Fruit fly (Drosophila melanogaster) whole organism, embryonic: ENCODE results near the gene Cp190.

Experiments
- Ada2b ChIP-seq: fragments of 200-800 bp; sonication (Bioruptor generic); IDR thresholded peaks from 2 replicates; pipeline ENCODE4 v1.3.6; 2022; ENCODE audit warnings: missing biosample characterization, missing genetic modification characterization
- Antp ChIP-seq: fragments of 200-800 bp; sonication (Bioruptor generic); optimal IDR thresholded peaks from 3 replicates; lab custom pipeline; 2016; ENCODE audit warnings: missing biosample characterization, missing genetic modification characterization
- Blimp-1 ChIP-seq: fragments of 200-800 bp; sonication (Bioruptor generic); optimal IDR thresholded peaks from 3 replicates; lab custom pipeline; 2018; ENCODE audit warnings: missing biosample characterization, missing genetic modification characterization, mild to moderate bottlenecking, moderate library complexity, missing genetic modification reagents
- CG1233 ChIP-seq: fragments of 200-800 bp; sonication (Bioruptor generic); optimal IDR thresholded peaks from 4 replicates; lab custom pipeline; 2018; ENCODE audit warnings: missing biosample characterization, mild to moderate bottlenecking, missing genetic modification characterization
- CG12659 ChIP-seq: fragments of 200-800 bp; sonication (Bioruptor generic); optimal IDR thresholded peaks from 3 replicates; lab custom pipeline; 2017; ENCODE audit warnings: mild to moderate bottlenecking, missing biosample characterization, missing genetic modification reagents, missing genetic modification characterization
- CG13287 ChIP-seq: fragments of 200-800 bp; sonication (Bioruptor generic); IDR thresholded peaks from 2 replicates; pipeline ENCODE4 v1.3.6; 2022; ENCODE audit warnings: missing biosample characterization, missing genetic modification characterization; ENCODE audit not compliant: partially characterized antibody
- CG1602 ChIP-seq: fragments of 200-800 bp; sonication (Bioruptor generic); optimal IDR thresholded peaks from 3 replicates; lab custom pipeline; 2016; ENCODE audit warnings: missing biosample characterization, missing genetic modification characterization
- CG17186 ChIP-seq: fragments of 200-800 bp; sonication (Bioruptor generic); optimal IDR thresholded peaks from 3 replicates; lab custom pipeline; 2017; ENCODE audit warnings: missing biosample characterization, missing genetic modification reagents, missing genetic modification characterization
- CG18011 ChIP-seq: fragments of 200-800 bp; sonication (Bioruptor generic); optimal IDR thresholded peaks from 2 replicates; lab custom pipeline; 2017; ENCODE audit warnings: missing biosample characterization, missing genetic modification characterization, mild to moderate bottlenecking, moderate library complexity, missing genotype
- CG18764 ChIP-seq: fragments of 200-800 bp; sonication (Bioruptor generic); optimal IDR thresholded peaks from 3 replicates; lab custom pipeline; 2016; ENCODE audit warnings: missing biosample characterization, missing genetic modification characterization
- CG2120 ChIP-seq: fragments of 200-800 bp; sonication (Bioruptor generic); optimal IDR thresholded peaks from 3 replicates; lab custom pipeline; 2016; ENCODE audit warnings: missing biosample characterization, missing genetic modification characterization
- CG32772 ChIP-seq: fragments of 200-800 bp; sonication (Bioruptor generic); IDR thresholded peaks from 2 replicates; pipeline ENCODE4 v1.3.6; 2022; ENCODE audit warnings: missing biosample characterization, missing genetic modification characterization
- CG3847 ChIP-seq: fragments of 200-800 bp; sonication (Bioruptor generic); IDR thresholded peaks from 2 replicates; pipeline ENCODE4 v1.3.6; 2022; ENCODE audit warnings: missing biosample characterization, missing genetic modification characterization
- CG43689 ChIP-seq: fragments of 200-800 bp; sonication (Bioruptor generic); IDR thresholded peaks from 2 replicates; pipeline ENCODE4 v1.3.6; 2022; ENCODE audit warnings: missing biosample characterization, missing genetic modification characterization
- CG4707 ChIP-seq: fragments of 200-800 bp; sonication (Bioruptor generic); optimal IDR thresholded peaks from 2 replicates; lab custom pipeline; 2018; ENCODE audit warnings: missing biosample characterization, mild to moderate bottlenecking, missing genetic modification characterization, moderate library complexity
- CG8089 ChIP-seq: fragments of 200-800 bp; sonication (Bioruptor generic); optimal IDR thresholded peaks from 3 replicates; lab custom pipeline; 2016; ENCODE audit warnings: missing biosample characterization, missing genetic modification characterization
- CG8281 ChIP-seq: fragments of 200-800 bp; sonication (Bioruptor generic); optimal IDR thresholded peaks from 2 replicates; lab custom pipeline; 2018; ENCODE audit warnings: missing biosample characterization, mild to moderate bottlenecking, missing genetic modification characterization, moderate library complexity
- CG9817 ChIP-seq: fragments of 200-800 bp; sonication (Bioruptor generic); optimal IDR thresholded peaks from 2 replicates; lab custom pipeline; 2018; ENCODE audit warnings: missing biosample characterization, mild to moderate bottlenecking, missing genetic modification characterization, moderate library complexity
- Dfd ChIP-seq, 2 experiments: fragments of >200 bp; optimal IDR thresholded peaks; 2 replicates each; lab custom pipeline; 2017; ENCODE audit warnings: missing biosample characterization in 2 of 2, missing genetic modification characterization in 2 of 2
- Dip3 ChIP-seq: fragments of 200-800 bp; sonication (Bioruptor generic); optimal IDR thresholded peaks from 3 replicates; lab custom pipeline; 2016; ENCODE audit warnings: missing biosample characterization, missing genetic modification characterization
- Drgx ChIP-seq: fragments of 200-800 bp; sonication (Bioruptor generic); IDR thresholded peaks from 2 replicates; pipeline ENCODE4 v1.3.6; 2022; ENCODE audit warnings: missing biosample characterization, missing genetic modification characterization
- Fer3 ChIP-seq: fragments of 200-800 bp; sonication (Bioruptor generic); optimal IDR thresholded peaks from 2 replicates; lab custom pipeline; 2018; ENCODE audit warnings: missing biosample characterization, mild to moderate bottlenecking, missing genetic modification characterization, moderate library complexity
- HLH3B ChIP-seq: fragments of 200-800 bp; sonication (Bioruptor generic); IDR thresholded peaks from 2 replicates; pipeline ENCODE4 v1.3.6; 2022; ENCODE audit warnings: missing biosample characterization, missing genetic modification characterization
- HLH54F ChIP-seq: fragments of 200-800 bp; sonication (Bioruptor generic); optimal IDR thresholded peaks from 3 replicates; lab custom pipeline; 2016; ENCODE audit warnings: missing biosample characterization, missing genetic modification characterization
- Hsf ChIP-seq: fragments of 200-800 bp; sonication (Bioruptor generic); optimal IDR thresholded peaks from 3 replicates; lab custom pipeline; 2016; ENCODE audit warnings: missing biosample characterization, missing genetic modification characterization
- Kr ChIP-seq: fragments of 200-800 bp; sonication (Bioruptor generic); optimal IDR thresholded peaks from 2 replicates; lab custom pipeline; 2017; ENCODE audit warnings: missing biosample characterization, mild to moderate bottlenecking, missing genetic modification characterization
- Lpt ChIP-seq: fragments of >200 bp; optimal IDR thresholded peaks from 2 replicates; lab custom pipeline; 2018; ENCODE audit warnings: missing biosample characterization, missing genetic modification characterization
- MTF-1 ChIP-seq: fragments of 200-800 bp; sonication (Bioruptor generic); optimal IDR thresholded peaks from 2 replicates; lab custom pipeline; 2018; ENCODE audit warnings: missing biosample characterization, mild to moderate bottlenecking, missing genetic modification characterization, borderline replicate concordance
- Meics ChIP-seq: fragments of 200-800 bp; sonication (Bioruptor generic); optimal IDR thresholded peaks from 2 replicates; lab custom pipeline; 2017; ENCODE audit warnings: missing biosample characterization, mild to moderate bottlenecking, missing genetic modification characterization
- Sox100B ChIP-seq: fragments of 200-800 bp; sonication (Bioruptor generic); optimal IDR thresholded peaks from 3 replicates; lab custom pipeline; 2018; ENCODE audit warnings: missing biosample characterization, mild to moderate bottlenecking, missing genetic modification characterization
- Ssrp ChIP-seq: fragments of 200-800 bp; sonication (Bioruptor generic); optimal IDR thresholded peaks from 2 replicates; lab custom pipeline; 2018; ENCODE audit warnings: missing biosample characterization, mild to moderate bottlenecking, missing genetic modification characterization, moderate library complexity
- Xrp1 ChIP-seq: fragments of 200-800 bp; sonication (Bioruptor generic); IDR thresholded peaks from 2 replicates; pipeline ENCODE4 v1.3.6; 2022; ENCODE audit warnings: missing biosample characterization, missing genetic modification characterization
- btn ChIP-seq: fragments of 200-800 bp; sonication (Bioruptor generic); optimal IDR thresholded peaks from 2 replicates; lab custom pipeline; 2016; ENCODE audit warnings: missing biosample characterization, missing genetic modification characterization
- dan ChIP-seq: fragments of 200-800 bp; sonication (Bioruptor generic); IDR thresholded peaks from 2 replicates; pipeline ENCODE4 v1.3.6; 2022; ENCODE audit warnings: missing biosample characterization, missing genetic modification characterization
- eve ChIP-seq, 2 experiments: fragments of >200 bp; optimal IDR thresholded peaks; 2 replicates each; lab custom pipeline; 2017; ENCODE audit warnings: missing biosample characterization in 2 of 2, missing genetic modification characterization in 2 of 2
- fd3F ChIP-seq: fragments of 200-800 bp; sonication (Bioruptor generic); optimal IDR thresholded peaks from 2 replicates; lab custom pipeline; 2018; ENCODE audit warnings: missing biosample characterization, mild to moderate bottlenecking, missing genetic modification characterization, moderate library complexity
- gcm2 ChIP-seq: fragments of 200-800 bp; sonication (Bioruptor generic); optimal IDR thresholded peaks from 2 replicates; lab custom pipeline; 2016; ENCODE audit warnings: missing biosample characterization, missing genetic modification characterization
- gem ChIP-seq: fragments of 200-800 bp; sonication (Bioruptor generic); optimal IDR thresholded peaks from 2 replicates; lab custom pipeline; 2019; ENCODE audit warnings: missing biosample characterization, mild to moderate bottlenecking, missing genetic modification characterization, moderate library complexity
- grn ChIP-seq: fragments of 200-800 bp; sonication (Bioruptor generic); optimal IDR thresholded peaks from 3 replicates; lab custom pipeline; 2017; ENCODE audit warnings: missing biosample characterization, missing genetic modification characterization
- hth ChIP-seq: fragments of >200 bp; optimal IDR thresholded peaks from 2 replicates; lab custom pipeline; 2017; ENCODE audit warnings: inconsistent platforms
- inv ChIP-seq: fragments of 200-800 bp; sonication (Bioruptor generic); IDR thresholded peaks from 2 replicates; pipeline ENCODE4 v1.3.6; 2022; ENCODE audit warnings: missing biosample characterization, missing genetic modification characterization; ENCODE audit not compliant: partially characterized antibody
- klu ChIP-seq: fragments of 200-800 bp; sonication (Bioruptor generic); IDR thresholded peaks from 2 replicates; pipeline ENCODE4 v1.3.6; 2022; ENCODE audit warnings: missing biosample characterization, missing genetic modification characterization
- lab ChIP-seq: fragments of 200-800 bp; sonication (Bioruptor generic); optimal IDR thresholded peaks from 3 replicates; lab custom pipeline; 2017; ENCODE audit warnings: missing biosample characterization, missing genetic modification characterization, mild to moderate bottlenecking, moderate library complexity, missing genetic modification reagents
- nom ChIP-seq: fragments of 200-800 bp; sonication (Bioruptor generic); optimal IDR thresholded peaks from 2 replicates; lab custom pipeline; 2017; ENCODE audit warnings: missing biosample characterization, missing genetic modification characterization, mild to moderate bottlenecking, moderate library complexity, missing genetic modification reagents
- phol ChIP-seq: fragments of 200-800 bp; sonication (Bioruptor generic); optimal IDR thresholded peaks from 3 replicates; lab custom pipeline; 2018; ENCODE audit warnings: missing biosample characterization, mild to moderate bottlenecking, missing genetic modification characterization, moderate library complexity
- repo ChIP-seq: fragments of 200-800 bp; sonication (Bioruptor generic); optimal IDR thresholded peaks from 2 replicates; lab custom pipeline; 2016; ENCODE audit warnings: missing biosample characterization, missing genetic modification characterization
- sens ChIP-seq: fragments of 200-800 bp; sonication (Bioruptor generic); peaks from one replicate; lab custom pipeline; 2016; ENCODE audit warnings: missing biosample characterization, missing genetic modification characterization
- seq ChIP-seq: fragments of 200-800 bp; sonication (Bioruptor generic); IDR thresholded peaks from 2 replicates; pipeline ENCODE4 v1.3.6; 2022; ENCODE audit warnings: missing biosample characterization, missing genetic modification characterization
- tin ChIP-seq: fragments of 200-800 bp; sonication (Bioruptor generic); optimal IDR thresholded peaks from 3 replicates; lab custom pipeline; 2016; ENCODE audit warnings: missing biosample characterization, missing genetic modification characterization
- toy ChIP-seq: fragments of 200-800 bp; sonication (Bioruptor generic); IDR thresholded peaks from 2 replicates; pipeline ENCODE4 v1.3.6; 2022; ENCODE audit warnings: missing biosample characterization, missing genetic modification characterization

The Cp190 gene

dm6 chr3R:15277926-15278869 is 3.2 kb upstream of the Cp190 start, which contains the start of the genes MRG15 and Tm1 (continued):
- TF ChIP-seq toy (GFP tag; lab: Robert Waterston, UW) (no peak), klu (GFP tag; lab: Robert Waterston, UW) (no peak), Kr (no peak), inv (peak; percentile 49; the same call in 1 of the 2 replicates), CG32772 (GFP tag; lab: Robert Waterston, UW) (no peak), Dip3 (GFP tag; lab: Kevin White, UChicago) (no peak), sens (peak; percentile 79), Ssrp (no peak), nom (GFP tag; lab: Kevin White, UChicago) (no peak), Drgx (no peak), CG43689 (GFP tag; lab: Robert Waterston, UW) (no peak), Xrp1 (GFP tag; lab: Robert Waterston, UW) (no peak), CG12659 (GFP tag; lab: Kevin White, UChicago) (peak; percentile 17), grn (GFP tag; lab: Kevin White, UChicago) (no peak), fd3F (GFP tag; lab: Kevin White, UChicago) (no peak), CG3847 (GFP tag; lab: Robert Waterston, UW) (peak; percentile 31; the same call in 1 of the 2 replicates), hth (lab: Kevin White, UChicago) (no peak), Meics (no peak), CG9817 (tag; lab: Kevin White, UChicago) (no peak), gem (tag; lab: Kevin White, UChicago) (no peak), Lpt (no peak), CG18764 (GFP tag; lab: Kevin White, UChicago) (no peak), dan (GFP tag; lab: Robert Waterston, UW) (no peak), CG8089 (no peak), Antp (no peak), CG8281 (tag; lab: Kevin White, UChicago) (no peak), HLH54F (peak; percentile 1), CG17186 (GFP tag; lab: Kevin White, UChicago) (no peak), CG2120 (GFP tag; lab: Kevin White, UChicago) (peak; percentile 9), CG4707 (GFP tag; lab: Kevin White, UChicago) (no peak), Fer3 (tag; lab: Kevin White, UChicago) (no peak), CG18011 (GFP tag; lab: Kevin White, UChicago) (no peak), CG13287 (GFP tag; lab: Robert Waterston, UW) (peak; percentile 72), MTF-1 (no peak), phol (tag; lab: Kevin White, UChicago) (peak; percentile 45), CG1602 (no peak), Blimp-1 (GFP tag; lab: Kevin White, UChicago) (no peak), Ada2b (GFP tag; lab: Robert Waterston, UW) (no peak), Dfd (GFP tag; optimal IDR thresholded peaks at IDR 0.05; lab: Kevin White, UChicago) (no peak), eve (GFP tag; optimal IDR thresholded peaks at IDR 0.05; lab: Kevin White, UChicago) (no peak), seq (no peak), Sox100B (GFP tag; lab: Kevin White, UChicago) (no peak), tin (GFP tag; lab: Kevin White, UChicago) (no peak), lab (GFP tag; lab: Kevin White, UChicago) (no peak), btn (no peak), Hsf (GFP tag; lab: Kevin White, UChicago) (no peak), CG1233 (GFP tag; lab: Kevin White, UChicago) (no peak), HLH3B (GFP tag; lab: Robert Waterston, UW) (no peak), repo (GFP tag; lab: Kevin White, UChicago) (no peak), gcm2 (GFP tag; lab: Kevin White, UChicago) (no peak)
